Fruit fly (Drosophila melanogaster) whole organism, embryonic: ENCODE data around the gene mus101.

Experiments
- Abd-B ChIP-seq: fragments of 200-800 bp; sonication (Bioruptor generic); optimal IDR thresholded peaks from 2 replicates; lab custom pipeline; 2018; ENCODE audit warnings: missing biosample characterization, mild to moderate bottlenecking, missing genetic modification characterization, moderate library complexity
- Aef1 ChIP-seq: fragments of 200-800 bp; sonication (Bioruptor generic); IDR thresholded peaks from 3 replicates; pipeline ENCODE4 v1.3.6; 2022; ENCODE audit warnings: missing biosample characterization, missing genetic modification characterization
- Blimp-1 ChIP-seq: fragments of 200-800 bp; sonication (Bioruptor generic); optimal IDR thresholded peaks from 3 replicates; lab custom pipeline; 2018; ENCODE audit warnings: missing biosample characterization, missing genetic modification characterization, mild to moderate bottlenecking, moderate library complexity, missing genetic modification reagents
- CG10543 ChIP-seq: fragments of 200-800 bp; sonication (Bioruptor generic); optimal IDR thresholded peaks from 3 replicates; lab custom pipeline; 2017; ENCODE audit warnings: missing biosample characterization, mild to moderate bottlenecking, missing genetic modification characterization, moderate library complexity
- CG11247 ChIP-seq: fragments of 200-800 bp; sonication (Bioruptor generic); IDR thresholded peaks from 2 replicates; pipeline ENCODE4 v1.3.6; 2022; ENCODE audit warnings: missing biosample characterization, missing genetic modification characterization
- CG12104 ChIP-seq: fragments of 200-800 bp; sonication (Bioruptor generic); optimal IDR thresholded peaks from 3 replicates; lab custom pipeline; 2016; ENCODE audit warnings: missing biosample characterization, missing genetic modification characterization
- CG12299 ChIP-seq: fragments of 200-800 bp; sonication (Bioruptor generic); optimal IDR thresholded peaks from 2 replicates; lab custom pipeline; 2018; ENCODE audit warnings: missing biosample characterization, mild to moderate bottlenecking, missing genetic modification characterization
- CG13123 ChIP-seq: fragments of 200-800 bp; sonication (Bioruptor generic); optimal IDR thresholded peaks from 2 replicates; lab custom pipeline; 2016; ENCODE audit warnings: missing biosample characterization, missing genetic modification characterization
- CG13287 ChIP-seq: fragments of 200-800 bp; sonication (Bioruptor generic); IDR thresholded peaks from 2 replicates; pipeline ENCODE4 v1.3.6; 2022; ENCODE audit warnings: missing biosample characterization, missing genetic modification characterization; ENCODE audit not compliant: partially characterized antibody
- CG13624 ChIP-seq: fragments of 200-800 bp; sonication (Bioruptor generic); optimal IDR thresholded peaks from 2 replicates; lab custom pipeline; 2016; ENCODE audit warnings: missing biosample characterization, missing genetic modification characterization
- CG14965 ChIP-seq: fragments of 200-800 bp; sonication (Bioruptor generic); optimal IDR thresholded peaks from 2 replicates; lab custom pipeline; 2016; ENCODE audit warnings: missing biosample characterization, missing genetic modification characterization, borderline replicate concordance
- CG15011 ChIP-seq: fragments of 200-800 bp; sonication (Bioruptor generic); optimal IDR thresholded peaks from 3 replicates; lab custom pipeline; 2018; ENCODE audit warnings: missing biosample characterization, mild to moderate bottlenecking, missing genetic modification characterization
- CG1647 ChIP-seq: fragments of 200-800 bp; sonication (Bioruptor generic); optimal IDR thresholded peaks from 3 replicates; lab custom pipeline; 2016; ENCODE audit warnings: missing biosample characterization, missing genetic modification characterization
- CG16813 ChIP-seq: fragments of 200-800 bp; sonication (Bioruptor generic); IDR thresholded peaks from 3 replicates; pipeline ENCODE4 v1.3.6; 2022; ENCODE audit warnings: missing biosample characterization, missing genetic modification characterization; ENCODE audit not compliant: partially characterized antibody
- CG17568 ChIP-seq: fragments of 200-800 bp; sonication (Bioruptor generic); optimal IDR thresholded peaks from 2 replicates; lab custom pipeline; 2018; ENCODE audit warnings: missing biosample characterization, mild to moderate bottlenecking, missing genetic modification characterization, moderate library complexity
- CG2129 ChIP-seq: fragments of 200-800 bp; sonication (Bioruptor generic); IDR thresholded peaks from 2 replicates; pipeline ENCODE4 v1.3.6; 2022; ENCODE audit warnings: missing biosample characterization, missing genetic modification characterization; ENCODE audit not compliant: partially characterized antibody
- CG31224 ChIP-seq: fragments of 200-800 bp; sonication (Bioruptor generic); IDR thresholded peaks from 2 replicates; pipeline ENCODE4 v1.3.6; 2022; ENCODE audit warnings: missing biosample characterization, missing genetic modification characterization
- CG6254 ChIP-seq: fragments of 200-800 bp; sonication (Bioruptor generic); optimal IDR thresholded peaks from 3 replicates; lab custom pipeline; 2017; ENCODE audit warnings: mild to moderate bottlenecking, missing biosample characterization, missing genetic modification reagents, missing genetic modification characterization
- CTCF ChIP-seq: fragments of 200-800 bp; sonication (Bioruptor generic); optimal IDR thresholded peaks from 2 replicates; lab custom pipeline; 2017; ENCODE audit warnings: missing biosample characterization, mild to moderate bottlenecking, missing genetic modification characterization, moderate library complexity
- HLHmδ ChIP-seq: fragments of 200-800 bp; sonication (Bioruptor generic); optimal IDR thresholded peaks from 2 replicates; lab custom pipeline; 2018; ENCODE audit warnings: missing biosample characterization, mild to moderate bottlenecking, missing genetic modification characterization, moderate library complexity
- Hr39 ChIP-seq: fragments of >200 bp; optimal IDR thresholded peaks from 2 replicates; lab custom pipeline; 2017
- MESR4 ChIP-seq: fragments of 200-800 bp; sonication (Bioruptor generic); optimal IDR thresholded peaks from 2 replicates; lab custom pipeline; 2018; ENCODE audit warnings: missing biosample characterization, mild to moderate bottlenecking, missing genetic modification characterization, moderate library complexity
- Mrtf ChIP-seq: fragments of 200-800 bp; sonication (Bioruptor generic); IDR thresholded peaks from 3 replicates; pipeline ENCODE4 v1.3.6; 2022; ENCODE audit warnings: missing biosample characterization, missing genetic modification characterization
- Myb ChIP-seq: fragments of 200-800 bp; sonication (Bioruptor generic); optimal IDR thresholded peaks from 2 replicates; lab custom pipeline; 2016; ENCODE audit warnings: missing biosample characterization, missing genetic modification characterization
- Optix ChIP-seq: fragments of 200-800 bp; sonication (Bioruptor generic); IDR thresholded peaks from 3 replicates; pipeline ENCODE4 v1.3.6; 2022; ENCODE audit warnings: missing biosample characterization, missing genetic modification characterization
- Sin3A ChIP-seq: fragments of >200 bp; optimal IDR thresholded peaks from 2 replicates; lab custom pipeline; 2018
- TFAM ChIP-seq: fragments of 200-800 bp; sonication (Bioruptor generic); optimal IDR thresholded peaks from 2 replicates; lab custom pipeline; 2017; ENCODE audit warnings: missing biosample characterization, missing genetic modification characterization, inconsistent platforms
- Usf ChIP-seq: fragments of 200-800 bp; sonication (Bioruptor generic); optimal IDR thresholded peaks from 2 replicates; lab custom pipeline; 2017; ENCODE audit warnings: missing genotype, missing biosample characterization, missing genetic modification characterization
- Vsx1 ChIP-seq: fragments of 200-800 bp; sonication (Bioruptor generic); optimal IDR thresholded peaks from 2 replicates; lab custom pipeline; 2017; ENCODE audit warnings: missing biosample characterization, mild to moderate bottlenecking, missing genetic modification characterization, missing genetic modification reagents
- ap ChIP-seq: fragments of 200-800 bp; sonication (Bioruptor generic); IDR thresholded peaks from 2 replicates; pipeline ENCODE4 v1.3.6; 2022; ENCODE audit warnings: missing biosample characterization, missing genetic modification characterization
- bab2 ChIP-seq: fragments of 200-800 bp; sonication (Bioruptor generic); optimal IDR thresholded peaks from 2 replicates; lab custom pipeline; 2016; ENCODE audit warnings: missing biosample characterization, missing genetic modification characterization
- croc ChIP-seq: fragments of 200-800 bp; sonication (Bioruptor generic); conservative IDR thresholded peaks from 3 replicates; pipeline ENCODE4 v1.3.6; 2022; ENCODE audit warnings: missing biosample characterization, missing genetic modification characterization
- disco-r ChIP-seq: fragments of 200-800 bp; sonication (Bioruptor generic); optimal IDR thresholded peaks from 2 replicates; lab custom pipeline; 2016; ENCODE audit warnings: missing biosample characterization, missing genetic modification characterization
- exex ChIP-seq: fragments of 200-800 bp; sonication (Bioruptor generic); optimal IDR thresholded peaks from 4 replicates; lab custom pipeline; 2018; ENCODE audit warnings: missing biosample characterization, mild to moderate bottlenecking, missing genetic modification characterization, moderate library complexity
- ftz-f1 ChIP-seq: fragments of 200-800 bp; sonication (Bioruptor generic); optimal IDR thresholded peaks from 2 replicates; lab custom pipeline; 2016; ENCODE audit warnings: missing biosample characterization, missing genetic modification characterization
- fu2 ChIP-seq: fragments of 200-800 bp; sonication (Bioruptor generic); optimal IDR thresholded peaks from 2 replicates; lab custom pipeline; 2016; ENCODE audit warnings: missing biosample characterization, missing genetic modification characterization
- gce ChIP-seq: fragments of 200-800 bp; sonication (Bioruptor generic); IDR thresholded peaks from 3 replicates; pipeline ENCODE4 v1.3.6; 2022; ENCODE audit warnings: missing biosample characterization, missing genetic modification characterization
- ham ChIP-seq: fragments of 200-800 bp; sonication (Bioruptor generic); IDR thresholded peaks from 2 replicates; pipeline ENCODE4 v1.3.6; 2022; ENCODE audit warnings: missing biosample characterization, missing genetic modification characterization
- knrl ChIP-seq: fragments of 200-800 bp; sonication (Bioruptor generic); IDR thresholded peaks from 3 replicates; pipeline ENCODE4 v1.3.6; 2022; ENCODE audit warnings: missing biosample characterization, missing genetic modification characterization; ENCODE audit not compliant: partially characterized antibody
- lov ChIP-seq, 2 experiments: fragments of 200-800 bp in 1 of 2; fragments of >200 bp in 1 of 2; sonication (Bioruptor generic) in 1 of 2; IDR thresholded peaks in 1 of 2; optimal IDR thresholded peaks in 1 of 2; 2 replicates in 1 of 2; 3 replicates in 1 of 2; pipeline versions ENCODE4 v1.3.6 to Lab custom; 2017 to 2022; ENCODE audit warnings: missing biosample characterization in 1 of 2, missing genetic modification characterization in 1 of 2
- nom ChIP-seq: fragments of 200-800 bp; sonication (Bioruptor generic); optimal IDR thresholded peaks from 2 replicates; lab custom pipeline; 2017; ENCODE audit warnings: missing biosample characterization, missing genetic modification characterization, mild to moderate bottlenecking, moderate library complexity, missing genetic modification reagents
- pros ChIP-seq: fragments of 200-800 bp; sonication (Bioruptor generic); optimal IDR thresholded peaks from 3 replicates; lab custom pipeline; 2019; ENCODE audit warnings: missing biosample characterization, mild to moderate bottlenecking, missing genetic modification characterization, moderate library complexity
- ssp ChIP-seq: fragments of 200-800 bp; sonication (Bioruptor generic); IDR thresholded peaks from 2 replicates; pipeline ENCODE4 v1.3.6; 2022; ENCODE audit warnings: missing biosample characterization, missing genetic modification characterization
- tap ChIP-seq: fragments of 200-800 bp; optimal IDR thresholded peaks from 3 replicates; lab custom pipeline; 2019; ENCODE audit warnings: missing biosample characterization, mild to moderate bottlenecking, missing genetic modification characterization, moderate library complexity
- tgo ChIP-seq: fragments of 200-800 bp; sonication (Bioruptor generic); IDR thresholded peaks from 3 replicates; pipeline ENCODE4 v1.3.6; 2022; ENCODE audit warnings: missing biosample characterization, missing genetic modification characterization
- tna ChIP-seq: fragments of 200-800 bp; sonication (Bioruptor generic); IDR thresholded peaks from 2 replicates; pipeline ENCODE4 v1.3.6; 2022; ENCODE audit warnings: missing biosample characterization, missing genetic modification characterization; ENCODE audit not compliant: partially characterized antibody
- vnd ChIP-seq: fragments of 200-800 bp; sonication (Bioruptor generic); IDR thresholded peaks from 3 replicates; pipeline ENCODE4 v1.3.6; 2022; ENCODE audit warnings: missing biosample characterization, missing genetic modification characterization; ENCODE audit not compliant: partially characterized antibody
- zen ChIP-seq: fragments of 200-800 bp; sonication (Bioruptor generic); optimal IDR thresholded peaks from 3 replicates; lab custom pipeline; 2018; ENCODE audit warnings: missing biosample characterization, mild to moderate bottlenecking, missing genetic modification characterization, moderate library complexity

Gene mus101

dm6 chrX:13748906-13749872 is 27.1 kb downstream of the mus101 start (continued):
- TF ChIP-seq CG2129 (GFP tag; lab: Robert Waterston, UW) (no peak), croc (GFP tag; lab: Robert Waterston, UW) (no peak), ap (GFP tag; lab: Robert Waterston, UW) (peak; percentile 68), CG16813 (no peak), CG17568 (no peak), Vsx1 (no peak), Usf (GFP tag; lab: Kevin White, UChicago) (no peak), Aef1 (GFP tag; lab: Robert Waterston, UW) (peak; percentile 46; the same call in 2 of the 3 replicates), CG12299 (no peak), zen (peak; percentile 22), bab2 (GFP tag; lab: Kevin White, UChicago) (peak; percentile 30), CG11247 (peak; percentile 71; the same call in 1 of the 2 replicates), CG13287 (no peak), nom (GFP tag; lab: Kevin White, UChicago) (peak; percentile 75), Myb (GFP tag; lab: Kevin White, UChicago) (peak; percentile 7), CG31224 (peak; percentile 58), CTCF (GFP tag; lab: Kevin White, UChicago) (no peak), Blimp-1 (GFP tag; lab: Kevin White, UChicago) (peak; percentile 51), gce (peak; percentile 48; the same call in 1 of the 3 replicates), CG14965 (GFP tag; lab: Kevin White, UChicago) (no peak), CG1647 (GFP tag; lab: Kevin White, UChicago) (no peak), disco-r (GFP tag; lab: Kevin White, UChicago) (no peak), fu2 (GFP tag; lab: Kevin White, UChicago) (peak; percentile 31), ftz-f1 (GFP tag; lab: Kevin White, UChicago) (peak; percentile 22), Optix (no peak), CG13624 (peak; percentile 97), CG12104 (GFP tag; lab: Kevin White, UChicago) (peak; percentile 50), CG13123 (GFP tag; lab: Kevin White, UChicago) (no peak), tna (no peak), TFAM (no peak), exex (tag; lab: Kevin White, UChicago) (peak; percentile 39), Mrtf (GFP tag; lab: Robert Waterston, UW) (peak; percentile 25; the same call in 2 of the 3 replicates), pros (GFP tag; lab: Kevin White, UChicago) (no peak), lov (optimal IDR thresholded peaks at IDR 0.05; lab: Kevin White, UChicago) (no peak), lov (GFP tag; IDR thresholded peaks at IDR 0.05; lab: Robert Waterston, UW) (no peak), Abd-B (GFP tag; lab: Kevin White, UChicago) (peak; percentile 31), CG10543 (GFP tag; lab: Kevin White, UChicago) (no peak), vnd (GFP tag; lab: Robert Waterston, UW) (no peak), ssp (GFP tag; lab: Robert Waterston, UW) (peak; percentile 53; the same call in 1 of the 2 replicates), MESR4 (GFP tag; lab: Kevin White, UChicago) (no peak), tap (peak; percentile 63), CG15011 (peak; percentile 57), Hr39 (no peak), ham (GFP tag; lab: Robert Waterston, UW) (no peak), CG6254 (peak; percentile 26), Sin3A (lab: Kevin White, UChicago) (no peak), tgo (GFP tag; lab: Robert Waterston, UW) (peak; percentile 83), knrl (GFP tag; lab: Robert Waterston, UW) (no peak), HLHmδ (GFP tag; lab: Kevin White, UChicago) (no peak)
